Fruit fly (Drosophila melanogaster): ENCODE data around the gene kmg.

The kmg gene

dm6 chr2L:13203437-13204137, 43.3 kb downstream of the kmg start, which contains the start of gene Pect (continued):
- TF ChIP-seq fu2 (GFP tag; optimal IDR thresholded peaks at IDR 0.05): no peak
- TF ChIP-seq rib (GFP tag; IDR thresholded peaks at IDR 0.05): no peak
- TF ChIP-seq dati (GFP tag; IDR thresholded peaks at IDR 0.05): no peak
- no peak for TF ChIP-seq CG15269 (tag; optimal IDR thresholded peaks at IDR 0.05)
- no peak for TF ChIP-seq CTCF (GFP tag; optimal IDR thresholded peaks at IDR 0.05)
- no peak for TF ChIP-seq zfh1 (GFP tag; IDR thresholded peaks at IDR 0.05)
- TF ChIP-seq Hey (tag; optimal IDR thresholded peaks at IDR 0.05): no peak
- no peak for TF ChIP-seq CG11504 (tag; optimal IDR thresholded peaks at IDR 0.05)
- TF ChIP-seq CG10147 (GFP tag; optimal IDR thresholded peaks at IDR 0.05): no peak
- TF ChIP-seq br (optimal IDR thresholded peaks at IDR 0.05): no peak
- no peak for TF ChIP-seq B-H2 (GFP tag; optimal IDR thresholded peaks at IDR 0.05)
- peak; percentile 55; the same call in 1 of the 2 replicates for TF ChIP-seq sob (GFP tag; IDR thresholded peaks at IDR 0.05)
- peak; percentile 38 for TF ChIP-seq CG9932 (GFP tag; IDR thresholded peaks at IDR 0.05)
- no peak for TF ChIP-seq tx (GFP tag; optimal IDR thresholded peaks at IDR 0.05)
- no peak for TF ChIP-seq CG43689 (GFP tag; IDR thresholded peaks at IDR 0.05)
- TF ChIP-seq CG32772 (GFP tag; IDR thresholded peaks at IDR 0.05): no peak
- TF ChIP-seq toy (GFP tag; IDR thresholded peaks at IDR 0.05): no peak
- no peak for TF ChIP-seq CG3163 (GFP tag; optimal IDR thresholded peaks at IDR 0.05)
- TF ChIP-seq NfI (GFP tag; optimal IDR thresholded peaks at IDR 0.05): no peak
- TF ChIP-seq gcm2 (GFP tag; optimal IDR thresholded peaks at IDR 0.05): no peak
- no peak for TF ChIP-seq CG12942 (GFP tag; optimal IDR thresholded peaks at IDR 0.05)
- TF ChIP-seq Awh (GFP tag; IDR thresholded peaks at IDR 0.05): no peak
- TF ChIP-seq corto (GFP tag; optimal IDR thresholded peaks at IDR 0.05): no peak
- no peak for TF ChIP-seq CG8281 (tag; optimal IDR thresholded peaks at IDR 0.05)
- no peak for TF ChIP-seq Mes4 (GFP tag; optimal IDR thresholded peaks at IDR 0.05)
- peak; percentile 8 for TF ChIP-seq CG18011 (GFP tag; optimal IDR thresholded peaks at IDR 0.05)
- TF ChIP-seq lbe (GFP tag; optimal IDR thresholded peaks at IDR 0.05): no peak
- TF ChIP-seq CHES-1-like (GFP tag; optimal IDR thresholded peaks at IDR 0.05): no peak
- TF ChIP-seq exex (tag; optimal IDR thresholded peaks at IDR 0.05): no peak
- no peak for TF ChIP-seq cato (GFP tag; optimal IDR thresholded peaks at IDR 0.05; ENCODE audit: borderline replicate concordance)
- TF ChIP-seq nerfin-1 (tag; optimal IDR thresholded peaks at IDR 0.05): no peak
- no peak for TF ChIP-seq CG12219 (GFP tag; optimal IDR thresholded peaks at IDR 0.05)
- peak; percentile 52 for TF ChIP-seq CG13775 (GFP tag; optimal IDR thresholded peaks at IDR 0.05)
- 0 out of 3 replicates have a peak, but pooled peaks have one; percentile 36 for TF ChIP-seq Doc3 (GFP tag; IDR thresholded peaks at IDR 0.05; ENCODE audit: partially characterized antibody)
- no peak for TF ChIP-seq fd64A (GFP tag; optimal IDR thresholded peaks at IDR 0.05)
- TF ChIP-seq stc (GFP tag; IDR thresholded peaks at IDR 0.05): peak; percentile 19; the same call in 1 of the 2 replicates
- no peak for TF ChIP-seq CG6813 (GFP tag; optimal IDR thresholded peaks at IDR 0.05)
- no peak for TF ChIP-seq CG1832 (GFP tag; optimal IDR thresholded peaks at IDR 0.05)
- no peak for TF ChIP-seq CG17802 (tag; optimal IDR thresholded peaks at IDR 0.05)
- no peak for TF ChIP-seq PHDP (tag; optimal IDR thresholded peaks at IDR 0.05)
- peak; percentile 81 for TF ChIP-seq row (GFP tag; IDR thresholded peaks at IDR 0.05)
- peak; percentile 96 for TF ChIP-seq CG34376 (GFP tag; optimal IDR thresholded peaks at IDR 0.05)
- peak; percentile 42; the same call in 1 of the 2 replicates for TF ChIP-seq ranshi (GFP tag; IDR thresholded peaks at IDR 0.05)
- no peak for TF ChIP-seq Dfd (GFP tag; optimal IDR thresholded peaks at IDR 0.05)
- TF ChIP-seq CG3407 (GFP tag; optimal IDR thresholded peaks at IDR 0.05): no peak
- TF ChIP-seq CG13287 (GFP tag; IDR thresholded peaks at IDR 0.05; ENCODE audit: partially characterized antibody): peak; percentile 63
- TF ChIP-seq Poxn (GFP tag; IDR thresholded peaks at IDR 0.05): no peak
- no peak for TF ChIP-seq Oaz (GFP tag; IDR thresholded peaks at IDR 0.05)
- TF ChIP-seq CG1602 (GFP tag; optimal IDR thresholded peaks at IDR 0.05): peak; percentile 43
- no peak for TF ChIP-seq CG4328 (GFP tag; optimal IDR thresholded peaks at IDR 0.05)
- TF ChIP-seq HLHmδ (GFP tag; optimal IDR thresholded peaks at IDR 0.05): no peak

Measured in whole organism, embryonic.